Fruit fly (Drosophila melanogaster): Measurements from ENCODE around the gene CG7017.

DNA sequence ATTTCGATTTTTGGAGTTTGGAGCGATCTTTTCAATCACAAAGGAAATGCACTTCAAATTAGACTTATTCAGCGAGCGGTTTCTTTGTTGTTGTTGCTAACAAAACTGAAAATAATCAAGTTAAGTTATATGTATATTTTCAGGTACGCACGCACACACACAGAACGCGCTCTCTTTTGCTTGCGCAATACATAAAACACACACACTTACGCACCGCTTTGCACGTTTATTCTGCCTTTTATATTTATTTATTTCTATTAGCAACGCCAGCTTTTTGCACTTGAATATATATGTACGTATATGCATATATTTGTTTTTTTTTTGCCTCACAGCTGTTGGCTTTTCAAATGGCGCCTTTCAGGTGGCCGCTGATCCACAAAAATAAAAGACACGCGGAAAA, 14.2 kb downstream of the CG7017 start:
- TF ChIP-seq Abd-B (GFP tag; optimal IDR thresholded peaks at IDR 0.05) (no peak), psq (GFP tag; optimal IDR thresholded peaks at IDR 0.05) (no peak), usp (GFP tag; optimal IDR thresholded peaks at IDR 0.05) (no peak), h (GFP tag; optimal IDR thresholded peaks at IDR 0.05) (no peak), pan (optimal IDR thresholded peaks at IDR 0.05) (no peak), Dfd (GFP tag; optimal IDR thresholded peaks at IDR 0.05) (no peak), N (GFP tag; optimal IDR thresholded peaks at IDR 0.05) (no peak), lola (GFP tag; optimal IDR thresholded peaks at IDR 0.05) (no peak), br (GFP tag; optimal IDR thresholded peaks at IDR 0.05) (no peak)

Measured in whole organism, wandering third instar larva.